Worm (Caenorhabditis elegans): ENCODE measurements around the gene somi-1.

Gene somi-1

ce11 chrV:13396426-13396825 is 5.2 kb upstream of the somi-1 start:
- TF ChIP-seq snpc-4 (tag; optimal IDR thresholded peaks at IDR 0.05) (no peak), ceh-83 (GFP tag; optimal IDR thresholded peaks at IDR 0.05) (no peak), drap-1 (GFP tag; optimal IDR thresholded peaks at IDR 0.05) (peak; percentile 51), nhr-12 (tag; optimal IDR thresholded peaks at IDR 0.05) (no peak), flh-1 (GFP tag; optimal IDR thresholded peaks at IDR 0.05) (no peak), tbx-8 (GFP tag; optimal IDR thresholded peaks at IDR 0.05) (peak; percentile 45), ces-1 (GFP tag; optimal IDR thresholded peaks at IDR 0.05) (peak; percentile 74), unc-120 (tag; optimal IDR thresholded peaks at IDR 0.05; ENCODE audit: poor library complexity, severe bottlenecking) (peak; percentile 66), nhr-237 (tag; optimal IDR thresholded peaks at IDR 0.05) (no peak), sptf-1 (tag; optimal IDR thresholded peaks at IDR 0.05) (peak; percentile 81), lin-32 (GFP tag; optimal IDR thresholded peaks at IDR 0.05) (no peak), hlh-1 (tag; optimal IDR thresholded peaks at IDR 0.05) (peak; percentile 55), mab-5 (tag; optimal IDR thresholded peaks at IDR 0.05) (no peak), blmp-1 (tag; optimal IDR thresholded peaks at IDR 0.05) (no peak), sem-2 (GFP tag; optimal IDR thresholded peaks at IDR 0.05) (no peak), unc-39 (tag; optimal IDR thresholded peaks at IDR 0.05) (no peak), zip-8 (tag; optimal IDR thresholded peaks at IDR 0.05) (no peak), mls-2 (tag; optimal IDR thresholded peaks at IDR 0.05) (peak; percentile 74), nhr-76 (tag; optimal IDR thresholded peaks at IDR 0.05) (no peak), ceh-43 (GFP tag; optimal IDR thresholded peaks at IDR 0.05) (no peak), pha-4 (tag; optimal IDR thresholded peaks at IDR 0.05) (no peak), ztf-11 (tag; optimal IDR thresholded peaks at IDR 0.05) (no peak), lsy-2 (tag; optimal IDR thresholded peaks at IDR 0.05) (no peak), elt-1 (tag; optimal IDR thresholded peaks at IDR 0.05; ENCODE audit: borderline replicate concordance, insufficient read depth) (no peak), ceh-39 (tag; optimal IDR thresholded peaks at IDR 0.05) (no peak), elt-3 (tag; optimal IDR thresholded peaks at IDR 0.05) (no peak), lin-13 (tag; optimal IDR thresholded peaks at IDR 0.05) (no peak), nhr-28 (tag; optimal IDR thresholded peaks at IDR 0.05) (no peak), bed-3 (GFP tag; optimal IDR thresholded peaks at IDR 0.05) (no peak), ham-2 (GFP tag; optimal IDR thresholded peaks at IDR 0.05) (peak; percentile 27), unc-62 (GFP tag; optimal IDR thresholded peaks at IDR 0.05) (peak; percentile 15), cnd-1 (tag; optimal IDR thresholded peaks at IDR 0.05) (peak; percentile 49), nhr-2 (tag; optimal IDR thresholded peaks at IDR 0.05) (peak; percentile 48), M03D4.4 (tag; optimal IDR thresholded peaks at IDR 0.05) (peak; percentile 66), mep-1 (tag; optimal IDR thresholded peaks at IDR 0.05) (peak; percentile 55)

ce11 chrV:13394968-13395367 is 3.8 kb upstream of the somi-1 start:
- TF ChIP-seq ceh-43 (GFP tag; optimal IDR thresholded peaks at IDR 0.05) (no peak), blmp-1 (tag; optimal IDR thresholded peaks at IDR 0.05) (no peak), elt-3 (tag; optimal IDR thresholded peaks at IDR 0.05) (no peak), unc-120 (tag; optimal IDR thresholded peaks at IDR 0.05; ENCODE audit: poor library complexity, severe bottlenecking) (no peak), ces-1 (GFP tag; optimal IDR thresholded peaks at IDR 0.05) (peak; percentile 12), cnd-1 (tag; optimal IDR thresholded peaks at IDR 0.05) (no peak), unc-62 (GFP tag; optimal IDR thresholded peaks at IDR 0.05) (peak; percentile 64), hlh-1 (tag; optimal IDR thresholded peaks at IDR 0.05) (no peak), elt-1 (tag; optimal IDR thresholded peaks at IDR 0.05; ENCODE audit: borderline replicate concordance, insufficient read depth) (no peak), mab-5 (tag; optimal IDR thresholded peaks at IDR 0.05) (no peak), ham-2 (GFP tag; optimal IDR thresholded peaks at IDR 0.05) (no peak), mls-2 (tag; optimal IDR thresholded peaks at IDR 0.05) (no peak), sptf-1 (tag; optimal IDR thresholded peaks at IDR 0.05) (peak; percentile 2), mep-1 (tag; optimal IDR thresholded peaks at IDR 0.05) (no peak), drap-1 (GFP tag; optimal IDR thresholded peaks at IDR 0.05) (no peak), snpc-4 (tag; optimal IDR thresholded peaks at IDR 0.05) (no peak), tbx-8 (GFP tag; optimal IDR thresholded peaks at IDR 0.05) (no peak), ceh-39 (tag; optimal IDR thresholded peaks at IDR 0.05) (no peak)

ce11 chrV:13393333-13393803 is 2.2 kb upstream of the somi-1 start:
- TF ChIP-seq mep-1 (tag; optimal IDR thresholded peaks at IDR 0.05) (no peak), elt-3 (tag; optimal IDR thresholded peaks at IDR 0.05) (no peak), nhr-12 (tag; optimal IDR thresholded peaks at IDR 0.05) (no peak), drap-1 (GFP tag; optimal IDR thresholded peaks at IDR 0.05) (peak; percentile 19), M03D4.4 (tag; optimal IDR thresholded peaks at IDR 0.05) (peak; percentile 52), ceh-83 (GFP tag; optimal IDR thresholded peaks at IDR 0.05) (no peak), ztf-11 (tag; optimal IDR thresholded peaks at IDR 0.05) (no peak), blmp-1 (tag; optimal IDR thresholded peaks at IDR 0.05) (no peak), elt-1 (tag; optimal IDR thresholded peaks at IDR 0.05; ENCODE audit: borderline replicate concordance, insufficient read depth) (peak; percentile 32), mls-2 (tag; optimal IDR thresholded peaks at IDR 0.05) (no peak), nhr-76 (tag; optimal IDR thresholded peaks at IDR 0.05) (no peak), snpc-4 (tag; optimal IDR thresholded peaks at IDR 0.05) (no peak), ces-1 (GFP tag; optimal IDR thresholded peaks at IDR 0.05) (peak; percentile 12), unc-120 (tag; optimal IDR thresholded peaks at IDR 0.05; ENCODE audit: poor library complexity, severe bottlenecking) (peak; percentile 91), hlh-1 (tag; optimal IDR thresholded peaks at IDR 0.05) (peak; percentile 86), unc-62 (GFP tag; optimal IDR thresholded peaks at IDR 0.05) (peak; percentile 17), ceh-39 (tag; optimal IDR thresholded peaks at IDR 0.05) (no peak), lin-13 (tag; optimal IDR thresholded peaks at IDR 0.05) (no peak), sptf-1 (tag; optimal IDR thresholded peaks at IDR 0.05) (peak; percentile 46), ham-2 (GFP tag; optimal IDR thresholded peaks at IDR 0.05) (peak; percentile 61), cnd-1 (tag; optimal IDR thresholded peaks at IDR 0.05) (peak; percentile 42), zip-8 (tag; optimal IDR thresholded peaks at IDR 0.05) (peak; percentile 8), lsy-2 (tag; optimal IDR thresholded peaks at IDR 0.05) (no peak), mab-5 (tag; optimal IDR thresholded peaks at IDR 0.05) (no peak), flh-1 (GFP tag; optimal IDR thresholded peaks at IDR 0.05) (peak; percentile 39)

All from whole organism, mixed stage, embryonic.